Worm (Caenorhabditis elegans): ENCODE data around the gene C17B7.8.

C17B7.8 gene

ce11 chrV:3278101-3278639, 45.9 kb downstream of the C17B7.8 start, which contains the start of gene fbxa-64:
fbxa-64 (minus strand) TSS chrV:3278151.
- TF ChIP-seq nhr-111 (GFP tag; optimal IDR thresholded peaks at IDR 0.05) (no peak), hif-1 (tag; optimal IDR thresholded peaks at IDR 0.05) (no peak), ctbp-1 (GFP tag; IDR thresholded peaks at IDR 0.05) (no peak), dpl-1 (GFP tag; optimal IDR thresholded peaks at IDR 0.05) (peak; percentile 7), F10B5.3 (tag; optimal IDR thresholded peaks at IDR 0.05) (no peak), nhr-42 (GFP tag; IDR thresholded peaks at IDR 0.05) (no peak), mes-2 (tag; optimal IDR thresholded peaks at IDR 0.05; ENCODE audit: poor library complexity, severe bottlenecking) (peak; percentile 50), sdz-12 (GFP tag; optimal IDR thresholded peaks at IDR 0.05) (no peak), unc-62 (GFP tag; optimal IDR thresholded peaks at IDR 0.05 in 1 of 2) (peak in 1 of 2 experiments; percentile 8), unc-62 (tag; optimal IDR thresholded peaks at IDR 0.05) (no peak)

ce11 chrV:3276184-3276583, 47.9 kb downstream of the C17B7.8 start:
- TF ChIP-seq egl-27 (tag; optimal IDR thresholded peaks at IDR 0.05): no peak
- TF ChIP-seq jun-1 (tag; optimal IDR thresholded peaks at IDR 0.05): no peak
- no peak for TF ChIP-seq mdl-1 (tag; optimal IDR thresholded peaks at IDR 0.05)
- TF ChIP-seq lin-39 (tag; optimal IDR thresholded peaks at IDR 0.05): no peak
- no peak for TF ChIP-seq mep-1 (tag; optimal IDR thresholded peaks at IDR 0.05)
- TF ChIP-seq nhr-28 (tag; optimal IDR thresholded peaks at IDR 0.05): no peak
- peak in 1 of 2 experiments; percentile 80 for TF ChIP-seq unc-62 (GFP tag; optimal IDR thresholded peaks at IDR 0.05 in 1 of 2)
- TF ChIP-seq unc-62 (tag; optimal IDR thresholded peaks at IDR 0.05): no peak
- TF ChIP-seq ama-1 (optimal IDR thresholded peaks at IDR 0.05): no peak
- no peak for TF ChIP-seq F44E2.7 (GFP tag; IDR thresholded peaks at IDR 0.05)
- TF ChIP-seq ceh-44 (GFP tag; IDR thresholded peaks at IDR 0.05): no peak
- peak in 1 of 2 experiments; percentile 90 for TF ChIP-seq daf-16 (GFP tag; optimal IDR thresholded peaks at IDR 0.05)
- TF ChIP-seq daf-16 (tag; optimal IDR thresholded peaks at IDR 0.05): no peak
- no peak for TF ChIP-seq ztf-11 (tag; optimal IDR thresholded peaks at IDR 0.05)
- TF ChIP-seq F10B5.3 (tag; optimal IDR thresholded peaks at IDR 0.05): no peak
- TF ChIP-seq mxl-3 (GFP tag; optimal IDR thresholded peaks at IDR 0.05): peak; percentile 49
- TF ChIP-seq nhr-11 (tag; optimal IDR thresholded peaks at IDR 0.05): peak; percentile 15
- TF ChIP-seq hlh-30 (tag; optimal IDR thresholded peaks at IDR 0.05; ENCODE audit: insufficient read depth): peak; percentile 16
- peak; percentile 70 for TF ChIP-seq hlh-11 (tag; optimal IDR thresholded peaks at IDR 0.05)
- no peak for TF ChIP-seq snpc-1.2 (GFP tag; IDR thresholded peaks at IDR 0.05)
- TF ChIP-seq ceh-20 (GFP tag; IDR thresholded peaks at IDR 0.05): 0 out of 2 replicates have a peak, but pooled peaks have one; percentile 26
- TF ChIP-seq tag-97 (GFP tag; IDR thresholded peaks at IDR 0.05): no peak
- peak; percentile 56 for TF ChIP-seq dmd-6 (GFP tag; IDR thresholded peaks at IDR 0.05)

- TF ChIP-seq daf-16 (GFP tag; optimal IDR thresholded peaks at IDR 0.05) (peak in 1 of 2 experiments; percentile 32), daf-16 (tag; optimal IDR thresholded peaks at IDR 0.05) (no peak), saeg-2 (GFP tag; IDR thresholded peaks at IDR 0.05) (no peak)
Measured at ce11 chrV:3275033-3275432, 49.0 kb downstream of the C17B7.8 start, which contains the start of gene T28A11.3. T28A11.3 (plus strand) TSS chrV:3275333.

DNA sequence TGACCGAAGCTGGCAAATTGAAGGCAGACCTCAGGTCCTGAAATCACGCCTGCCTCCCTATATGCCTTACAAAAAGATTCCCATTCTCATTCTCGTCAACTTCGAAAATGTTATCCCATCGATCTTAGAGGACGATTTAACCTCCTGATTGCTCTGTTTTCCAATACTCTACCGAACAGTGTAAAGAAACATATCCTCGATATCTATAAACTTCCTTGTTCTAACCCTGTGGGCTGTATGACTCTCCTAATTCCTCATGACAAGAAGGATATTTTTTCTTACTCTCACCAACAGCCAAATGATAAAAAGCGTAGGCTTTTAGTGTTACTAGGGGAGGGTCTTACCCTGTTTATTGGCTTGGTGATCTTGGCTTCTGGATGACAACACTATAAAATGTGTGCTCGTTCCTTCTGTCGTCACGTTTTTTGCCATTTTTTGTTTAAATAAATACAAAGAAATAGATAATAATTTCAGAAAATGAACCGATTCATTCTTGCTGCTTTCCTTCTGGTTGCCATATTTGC, 50.4 kb downstream of the C17B7.8 start, which contains the start of gene T28A11.4:
T28A11.4 (plus strand) TSS at position 474 of the 524 bp plus-strand sequence.
- TF ChIP-seq unc-62 (GFP tag; optimal IDR thresholded peaks at IDR 0.05 in 1 of 2): peak in 1 of 2 experiments; percentile 55
- TF ChIP-seq unc-62 (tag; optimal IDR thresholded peaks at IDR 0.05): no peak
- TF ChIP-seq aha-1 (tag): peak; percentile 68
- no peak for TF ChIP-seq dmd-9 (GFP tag; IDR thresholded peaks at IDR 0.05)
- no peak for TF ChIP-seq nhr-11 (tag; optimal IDR thresholded peaks at IDR 0.05)
- TF ChIP-seq daf-16 (GFP tag; optimal IDR thresholded peaks at IDR 0.05): no peak
- no peak for TF ChIP-seq daf-16 (tag; optimal IDR thresholded peaks at IDR 0.05)
- TF ChIP-seq set-16 (GFP tag; IDR thresholded peaks at IDR 0.05): no peak
- no peak for TF ChIP-seq madf-5 (GFP tag; IDR thresholded peaks at IDR 0.05)
- no peak for TF ChIP-seq lir-3 (tag; optimal IDR thresholded peaks at IDR 0.05)
- no peak for TF ChIP-seq ces-1 (GFP tag; optimal IDR thresholded peaks at IDR 0.05)
- no peak for TF ChIP-seq daf-19 (GFP tag; conservative IDR thresholded peaks at IDR 0.05)
- no peak for TF ChIP-seq aly-2 (tag; optimal IDR thresholded peaks at IDR 0.05)
- no peak for TF ChIP-seq dmd-8 (GFP tag; IDR thresholded peaks at IDR 0.05)
- TF ChIP-seq lin-13 (GFP tag; optimal IDR thresholded peaks at IDR 0.05): no peak

Data from whole organism, L4 larva.